Fruit fly (Drosophila melanogaster): ENCODE results near the gene trol.

Gene trol

dm6 chrX:2464189-2464588 is 81.0 kb downstream of the trol start (continued):
- TF ChIP-seq ATbp (GFP tag; optimal IDR thresholded peaks at IDR 0.05) (peak; percentile 22), CG12942 (GFP tag; optimal IDR thresholded peaks at IDR 0.05) (no peak), HHEX (GFP tag; optimal IDR thresholded peaks at IDR 0.05) (no peak), twi (tag; optimal IDR thresholded peaks at IDR 0.05) (no peak), dmrt99B (tag; optimal IDR thresholded peaks at IDR 0.05) (peak; percentile 5), ewg (GFP tag; optimal IDR thresholded peaks at IDR 0.05) (no peak), kni (GFP tag; optimal IDR thresholded peaks at IDR 0.05) (no peak), CG11247 (GFP tag; IDR thresholded peaks at IDR 0.05) (no peak), CG12659 (GFP tag; optimal IDR thresholded peaks at IDR 0.05) (no peak), CG18599 (GFP tag; optimal IDR thresholded peaks at IDR 0.05) (no peak), aop (GFP tag; IDR thresholded peaks at IDR 0.05) (no peak), yki (optimal IDR thresholded peaks at IDR 0.05) (no peak), Gsc (GFP tag; IDR thresholded peaks at IDR 0.05) (no peak), CkIIα-i1 (GFP tag; IDR thresholded peaks at IDR 0.05) (no peak), schlank (tag; optimal IDR thresholded peaks at IDR 0.05) (no peak), Sry-β (GFP tag; optimal IDR thresholded peaks at IDR 0.05) (no peak)

- TF ChIP-seq B-H1 (GFP tag; IDR thresholded peaks at IDR 0.05) (no peak), dmrt11E (tag; optimal IDR thresholded peaks at IDR 0.05) (peak; percentile 3), CG2712 (tag; optimal IDR thresholded peaks at IDR 0.05) (peak; percentile 18), gem (tag; optimal IDR thresholded peaks at IDR 0.05) (peak; percentile 14), bsh (GFP tag; optimal IDR thresholded peaks at IDR 0.05) (peak in 1 of 2 experiments; percentile 30), pros (GFP tag; optimal IDR thresholded peaks at IDR 0.05) (peak; percentile 1), sr (GFP tag; IDR thresholded peaks at IDR 0.05) (peak; percentile 81), Pdp1 (GFP tag; optimal IDR thresholded peaks at IDR 0.05) (peak in 1 of 2 experiments; percentile 3), kni (GFP tag; optimal IDR thresholded peaks at IDR 0.05) (peak; percentile 67), Atf3 (GFP tag; optimal IDR thresholded peaks at IDR 0.05) (no peak), dmrt99B (tag; optimal IDR thresholded peaks at IDR 0.05) (peak; percentile 1), CG1603 (tag; optimal IDR thresholded peaks at IDR 0.05) (peak; percentile 13), CG6654 (GFP tag; optimal IDR thresholded peaks at IDR 0.05) (no peak), pho (GFP tag; optimal IDR thresholded peaks at IDR 0.05) (no peak), CG1832 (GFP tag; optimal IDR thresholded peaks at IDR 0.05) (peak; percentile 27), gsb-n (tag; optimal IDR thresholded peaks at IDR 0.05) (peak; percentile 33), CG14441 (GFP tag; IDR thresholded peaks at IDR 0.05) (0 out of 2 replicates have a peak, but pooled peaks have one; percentile 20), CG18262 (tag; optimal IDR thresholded peaks at IDR 0.05) (peak; percentile 9), fd96Cb (tag; optimal IDR thresholded peaks at IDR 0.05) (peak; percentile 4), Xrp1 (GFP tag; IDR thresholded peaks at IDR 0.05) (peak; percentile 17; the same call in 1 of the 2 replicates), crol (GFP tag; IDR thresholded peaks at IDR 0.05) (peak; percentile 59), vvl (GFP tag; IDR thresholded peaks at IDR 0.05) (peak; percentile 73), CG2678 (tag; optimal IDR thresholded peaks at IDR 0.05) (peak; percentile 9), sqz (GFP tag; optimal IDR thresholded peaks at IDR 0.05) (no peak), sd (tag; optimal IDR thresholded peaks at IDR 0.05) (peak; percentile 33), row (GFP tag; IDR thresholded peaks at IDR 0.05) (peak; percentile 59), Med (GFP tag) (peak; percentile 51), grau (tag; optimal IDR thresholded peaks at IDR 0.05) (peak; percentile 94), CG17568 (GFP tag; optimal IDR thresholded peaks at IDR 0.05) (no peak), CG9797 (GFP tag; optimal IDR thresholded peaks at IDR 0.05) (no peak)
These were observed 82.2 kb downstream of the trol start for dm6 chrX:2462919-2463544.
